Fruit fly (Drosophila melanogaster): ENCODE measurements around the gene CG7968.

dm6 chr2L:13841508-13841907, 7.7 kb upstream of the CG7968 start, which contains the start of gene CG33307:
- no peak for TF ChIP-seq abd-A (tag; optimal IDR thresholded peaks at IDR 0.05)
- TF ChIP-seq CG31388 (GFP tag; optimal IDR thresholded peaks at IDR 0.05) = no peak
- no peak for TF ChIP-seq lmd (GFP tag; IDR thresholded peaks at IDR 0.05)
- TF ChIP-seq CG7786 (GFP tag; optimal IDR thresholded peaks at IDR 0.05) = no peak
- no peak for TF ChIP-seq Hr51 (GFP tag; optimal IDR thresholded peaks at IDR 0.05)
- TF ChIP-seq btn (GFP tag; optimal IDR thresholded peaks at IDR 0.05) = no peak
- TF ChIP-seq ERR (GFP tag; optimal IDR thresholded peaks at IDR 0.05) = no peak
- no peak for TF ChIP-seq jumu (GFP tag; optimal IDR thresholded peaks at IDR 0.05)
- TF ChIP-seq pan (optimal IDR thresholded peaks at IDR 0.05) = no peak
- TF ChIP-seq pan (GFP tag; optimal IDR thresholded peaks at IDR 0.05 in 1 of 2, IDR thresholded peaks at IDR 0.05 in 1 of 2) = no peak
